Worm (Caenorhabditis elegans) whole organism, L4/young adult: ENCODE data around the gene unc-82.

ENCODE experiments used
- W03F9.2 ChIP-seq: fragments of 150-350 bp; optimal IDR thresholded peaks from 2 replicates; lab custom pipeline; 2014; ENCODE audit warnings: missing biosample characterization, missing genetic modification characterization
- dao-5 ChIP-seq: sonication (generic microtip); optimal IDR thresholded peaks from 2 replicates; lab custom pipeline; 2016; ENCODE audit warnings: missing genotype, missing genetic modification characterization, moderate library complexity, missing compliant biosample characterization
- him-1 ChIP-seq: sonication (generic microtip); optimal IDR thresholded peaks from 2 replicates; lab custom pipeline; 2016; ENCODE audit warnings: missing genotype, missing genetic modification reagents, missing genetic modification characterization, missing compliant biosample characterization

DNA sequence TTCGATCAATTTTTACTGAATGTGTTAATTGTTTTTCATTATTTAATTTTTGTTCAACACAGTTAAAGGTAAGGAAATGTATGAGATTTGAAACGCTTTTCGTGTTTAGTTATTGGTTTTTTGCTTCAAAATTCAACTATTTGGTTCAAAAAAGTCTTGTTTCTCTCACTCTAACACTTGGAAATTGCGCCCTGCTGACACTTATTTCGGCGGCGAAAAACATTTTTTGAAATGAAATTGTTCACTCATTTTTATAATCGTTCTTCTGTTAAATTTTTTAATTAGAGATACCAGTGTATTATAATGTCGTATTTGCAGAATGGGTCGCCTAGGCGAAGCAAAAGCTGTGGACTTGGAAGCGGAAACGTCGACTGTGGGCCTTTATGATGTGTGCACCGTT is 53.8 kb downstream of the unc-82 start, which contains the start of gene rod-1:
- TF ChIP-seq him-1 (tag; lab: Kevin White, UChicago) (no peak), dao-5 (tag; lab: Kevin White, UChicago) (no peak), W03F9.2 (no peak)
